Worm (Caenorhabditis elegans): ENCODE results near the gene abcf-3.

The abcf-3 gene

DNA sequence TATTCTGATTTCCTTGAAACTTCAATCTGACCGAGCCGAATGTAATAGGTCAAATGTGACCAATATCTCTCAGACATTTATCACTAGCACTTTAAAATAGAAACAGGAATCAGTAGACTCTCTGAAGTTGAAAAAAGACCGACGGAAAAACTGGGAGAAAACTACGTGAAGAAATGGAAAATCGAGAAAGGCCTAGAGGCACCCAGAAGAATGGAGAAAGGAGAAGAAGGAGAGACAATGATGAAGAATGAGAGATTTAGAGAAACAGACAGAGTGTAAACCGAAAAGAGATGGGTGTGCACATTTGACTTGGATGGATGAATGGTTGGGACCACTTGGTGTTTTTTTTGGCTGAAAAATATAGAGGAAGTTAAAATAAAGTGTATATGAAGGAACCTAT lies 3.2 kb upstream of the abcf-3 start (continued):
- TF ChIP-seq isw-1 (GFP tag; IDR thresholded peaks at IDR 0.05) (no peak), xbp-1 (tag; optimal IDR thresholded peaks at IDR 0.05) (peak; percentile 3), unc-98 (GFP tag; IDR thresholded peaks at IDR 0.05) (no peak), efl-3 (GFP tag; optimal IDR thresholded peaks at IDR 0.05) (no peak), dsc-1 (tag; optimal IDR thresholded peaks at IDR 0.05) (peak; percentile 10), sptf-1 (tag; optimal IDR thresholded peaks at IDR 0.05) (no peak), nhr-90 (tag; optimal IDR thresholded peaks at IDR 0.05; ENCODE audit: poor library complexity) (no peak), egl-13 (tag; optimal IDR thresholded peaks at IDR 0.05) (no peak), hlh-17 (GFP tag; optimal IDR thresholded peaks at IDR 0.05; ENCODE audit: borderline replicate concordance) (no peak), lin-14 (GFP tag; optimal IDR thresholded peaks at IDR 0.05) (peak; percentile 84), lin-39 (tag; optimal IDR thresholded peaks at IDR 0.05) (no peak), unc-86 (tag; optimal IDR thresholded peaks at IDR 0.05) (no peak), hpl-2 (GFP tag; optimal IDR thresholded peaks at IDR 0.05) (no peak), ama-1 (optimal IDR thresholded peaks at IDR 0.05) (no peak), blmp-1 (tag; optimal IDR thresholded peaks at IDR 0.05) (peak; percentile 85), hlh-4 (tag; optimal IDR thresholded peaks at IDR 0.05) (no peak), irx-1 (tag; optimal IDR thresholded peaks at IDR 0.05) (no peak), C16A3.4 (tag; optimal IDR thresholded peaks at IDR 0.05) (no peak), jun-1 (tag; optimal IDR thresholded peaks at IDR 0.05) (no peak), F16B12.6 (tag; optimal IDR thresholded peaks at IDR 0.05) (no peak), tbx-2 (tag; optimal IDR thresholded peaks at IDR 0.05) (no peak), lin-35 (GFP tag; optimal IDR thresholded peaks at IDR 0.05) (peak in 1 of 2 experiments; percentile 34), mep-1 (tag; optimal IDR thresholded peaks at IDR 0.05) (no peak), lir-3 (tag; optimal IDR thresholded peaks at IDR 0.05; ENCODE audit: poor library complexity) (no peak), nhr-71 (tag; optimal IDR thresholded peaks at IDR 0.05) (peak; percentile 72), ceh-88 (GFP tag; IDR thresholded peaks at IDR 0.05) (no peak), unc-62 (GFP tag; optimal IDR thresholded peaks at IDR 0.05) (no peak), swsn-7 (tag; optimal IDR thresholded peaks at IDR 0.05) (peak; percentile 40), snu-23 (GFP tag; optimal IDR thresholded peaks at IDR 0.05) (peak; percentile 76), ets-5 (GFP tag; IDR thresholded peaks at IDR 0.05) (no peak), unc-130 (tag; optimal IDR thresholded peaks at IDR 0.05) (no peak), ceh-82 (tag; optimal IDR thresholded peaks at IDR 0.05) (peak in 2 of 3 experiments; percentile 5 to 67), efl-1 (optimal IDR thresholded peaks at IDR 0.05) (peak; percentile 25 to 30), efl-1 (GFP tag; optimal IDR thresholded peaks at IDR 0.05 in 1 of 2) (peak; percentile 8 to 29), nhr-84 (tag; optimal IDR thresholded peaks at IDR 0.05) (no peak), snpc-4 (tag; optimal IDR thresholded peaks at IDR 0.05) (no peak), nhr-85 (tag) (peak; percentile 67), ces-1 (GFP tag; optimal IDR thresholded peaks at IDR 0.05) (no peak), ceh-8 (GFP tag; optimal IDR thresholded peaks at IDR 0.05) (no peak), aha-1 (tag; optimal IDR thresholded peaks at IDR 0.05) (no peak), lin-15B (tag; optimal IDR thresholded peaks at IDR 0.05) (no peak), nhr-11 (tag; optimal IDR thresholded peaks at IDR 0.05) (no peak), nhr-28 (tag; optimal IDR thresholded peaks at IDR 0.05) (no peak), lsy-2 (tag; optimal IDR thresholded peaks at IDR 0.05) (peak; percentile 43 to 56), fkh-10 (GFP tag; optimal IDR thresholded peaks at IDR 0.05) (no peak), mdl-1 (tag; optimal IDR thresholded peaks at IDR 0.05) (no peak), Y116A8C.19 (tag; optimal IDR thresholded peaks at IDR 0.05; ENCODE audit: borderline replicate concordance) (no peak), pax-3 (tag; optimal IDR thresholded peaks at IDR 0.05) (no peak), dpl-1 (GFP tag; optimal IDR thresholded peaks at IDR 0.05) (peak in 1 of 3 experiments; percentile 26), fkh-8 (tag; optimal IDR thresholded peaks at IDR 0.05) (no peak), nhr-12 (tag; optimal IDR thresholded peaks at IDR 0.05) (no peak), grh-1 (GFP tag; IDR thresholded peaks at IDR 0.05) (no peak), pqm-1 (tag; optimal IDR thresholded peaks at IDR 0.05) (no peak), mef-2 (tag; optimal IDR thresholded peaks at IDR 0.05) (no peak)
